Fruit fly (Drosophila melanogaster) whole organism, embryonic: Measurements from ENCODE around the gene GCS2beta.

Experiments used
- Abd-B ChIP-seq: fragments of 200-800 bp; sonication (Bioruptor generic); optimal IDR thresholded peaks from 2 replicates; lab custom pipeline; 2018; ENCODE audit warnings: missing biosample characterization, mild to moderate bottlenecking, missing genetic modification characterization, moderate library complexity
- Bgb ChIP-seq: fragments of 200-800 bp; sonication (Bioruptor generic); IDR thresholded peaks from 2 replicates; pipeline ENCODE4 v1.3.6; 2022; ENCODE audit warnings: missing biosample characterization, missing genetic modification characterization; ENCODE audit not compliant: partially characterized antibody
- CG10959 ChIP-seq: fragments of 200-800 bp; sonication (Bioruptor generic); IDR thresholded peaks from 2 replicates; pipeline ENCODE4 v1.3.6; 2022; ENCODE audit warnings: missing biosample characterization, missing genetic modification characterization
- CG11085 ChIP-seq: fragments of 200-800 bp; sonication (Bioruptor generic); IDR thresholded peaks from 2 replicates; pipeline ENCODE4 v1.3.6; 2022; ENCODE audit warnings: missing biosample characterization, missing genetic modification characterization
- CG11247 ChIP-seq: fragments of 200-800 bp; sonication (Bioruptor generic); IDR thresholded peaks from 2 replicates; pipeline ENCODE4 v1.3.6; 2022; ENCODE audit warnings: missing biosample characterization, missing genetic modification characterization
- CG14441 ChIP-seq: fragments of 200-800 bp; sonication (Bioruptor generic); IDR thresholded peaks from 2 replicates; pipeline ENCODE4 v1.3.6; 2022; ENCODE audit warnings: missing biosample characterization, missing genetic modification characterization
- CG14860 ChIP-seq: fragments of 200-800 bp; sonication (Bioruptor generic); IDR thresholded peaks from 3 replicates; pipeline ENCODE4 v1.3.6; 2022; ENCODE audit warnings: missing biosample characterization, missing genetic modification characterization; ENCODE audit not compliant: partially characterized antibody
- CG17328 ChIP-seq: fragments of 200-800 bp; sonication (Bioruptor generic); IDR thresholded peaks from 2 replicates; pipeline ENCODE4 v1.3.6; 2022; ENCODE audit warnings: missing biosample characterization, missing genetic modification characterization
- CG17612 ChIP-seq: fragments of 200-800 bp; sonication (Bioruptor generic); IDR thresholded peaks from 2 replicates; pipeline ENCODE4 v1.3.6; 2022; ENCODE audit warnings: missing biosample characterization, missing genetic modification characterization
- CG17802 ChIP-seq: fragments of 200-800 bp; sonication (Bioruptor generic); optimal IDR thresholded peaks from 2 replicates; lab custom pipeline; 2018; ENCODE audit warnings: missing biosample characterization, mild to moderate bottlenecking, missing genetic modification characterization, moderate library complexity
- CG18764 ChIP-seq: fragments of 200-800 bp; sonication (Bioruptor generic); optimal IDR thresholded peaks from 3 replicates; lab custom pipeline; 2016; ENCODE audit warnings: missing biosample characterization, missing genetic modification characterization
- CG2202 ChIP-seq: fragments of 200-800 bp; sonication (Bioruptor generic); optimal IDR thresholded peaks from 2 replicates; lab custom pipeline; 2018; ENCODE audit warnings: missing biosample characterization, mild to moderate bottlenecking, missing genetic modification characterization
- CG31365 ChIP-seq: fragments of 200-800 bp; sonication (Bioruptor generic); optimal IDR thresholded peaks from 2 replicates; lab custom pipeline; 2018; ENCODE audit warnings: missing biosample characterization, mild to moderate bottlenecking, missing genetic modification characterization
- CG34422 ChIP-seq: fragments of 200-800 bp; sonication (Bioruptor generic); IDR thresholded peaks from 3 replicates; pipeline ENCODE4 v1.3.6; 2022; ENCODE audit warnings: missing biosample characterization, missing genetic modification characterization
- CG3726 ChIP-seq: fragments of 200-800 bp; sonication (Bioruptor generic); IDR thresholded peaks from 3 replicates; pipeline ENCODE4, ENCODE4 v1.3.6; 2022; ENCODE audit warnings: missing biosample characterization, missing genetic modification characterization
- CG4707 ChIP-seq: fragments of 200-800 bp; sonication (Bioruptor generic); optimal IDR thresholded peaks from 2 replicates; lab custom pipeline; 2018; ENCODE audit warnings: missing biosample characterization, mild to moderate bottlenecking, missing genetic modification characterization, moderate library complexity
- CG6175 ChIP-seq: fragments of 200-800 bp; sonication (Bioruptor generic); IDR thresholded peaks from 3 replicates; pipeline ENCODE4 v1.3.6; 2022; ENCODE audit warnings: missing biosample characterization, missing genetic modification characterization
- CG6654 ChIP-seq: fragments of 200-800 bp; sonication (Bioruptor generic); optimal IDR thresholded peaks from 2 replicates; lab custom pipeline; 2017; ENCODE audit warnings: missing biosample characterization, mild to moderate bottlenecking, missing genetic modification characterization
- CG7357 ChIP-seq: fragments of 200-800 bp; sonication (Bioruptor generic); IDR thresholded peaks from 3 replicates; pipeline ENCODE4 v1.3.6; 2022; ENCODE audit warnings: missing biosample characterization, missing genetic modification characterization
- CG7372 ChIP-seq: fragments of 200-800 bp; sonication (Bioruptor generic); IDR thresholded peaks from 2 replicates; pipeline ENCODE4 v1.3.6; 2022; ENCODE audit warnings: missing biosample characterization, missing genetic modification characterization
- CG7987 ChIP-seq: fragments of 200-800 bp; sonication (Bioruptor generic); optimal IDR thresholded peaks from 2 replicates; lab custom pipeline; 2018; ENCODE audit warnings: missing biosample characterization, mild to moderate bottlenecking, missing genetic modification characterization, moderate library complexity
- Dip3 ChIP-seq: fragments of 200-800 bp; sonication (Bioruptor generic); optimal IDR thresholded peaks from 3 replicates; lab custom pipeline; 2016; ENCODE audit warnings: missing biosample characterization, missing genetic modification characterization
- Doc3 ChIP-seq: fragments of 200-800 bp; sonication (Bioruptor generic); IDR thresholded peaks from 3 replicates; pipeline ENCODE4 v1.3.6; 2022; ENCODE audit warnings: missing biosample characterization, missing genetic modification characterization; ENCODE audit not compliant: partially characterized antibody
- Elba2 ChIP-seq: fragments of 200-800 bp; sonication (Bioruptor generic); optimal IDR thresholded peaks from 3 replicates; lab custom pipeline; 2016; ENCODE audit warnings: missing biosample characterization, missing genetic modification characterization
- Ets65A ChIP-seq: fragments of 200-800 bp; sonication (Bioruptor generic); peaks from one replicate; lab custom pipeline; 2016; ENCODE audit warnings: missing biosample characterization, missing genetic modification characterization
- HLH4C ChIP-seq: fragments of 200-800 bp; sonication (Bioruptor generic); IDR thresholded peaks from 3 replicates; pipeline ENCODE4 v1.3.6; 2022; ENCODE audit warnings: missing biosample characterization, missing genetic modification characterization; ENCODE audit not compliant: partially characterized antibody
- HLHmδ ChIP-seq: fragments of 200-800 bp; sonication (Bioruptor generic); optimal IDR thresholded peaks from 2 replicates; lab custom pipeline; 2018; ENCODE audit warnings: missing biosample characterization, mild to moderate bottlenecking, missing genetic modification characterization, moderate library complexity
- Hr3 ChIP-seq: fragments of 200-800 bp; sonication (Bioruptor generic); optimal IDR thresholded peaks from 3 replicates; lab custom pipeline; 2016; ENCODE audit warnings: missing biosample characterization, missing genetic modification characterization
- Meics ChIP-seq: fragments of 200-800 bp; sonication (Bioruptor generic); optimal IDR thresholded peaks from 2 replicates; lab custom pipeline; 2017; ENCODE audit warnings: missing biosample characterization, mild to moderate bottlenecking, missing genetic modification characterization
- NC2α ChIP-seq: fragments of 200-800 bp; sonication (Bioruptor generic); optimal IDR thresholded peaks from 2 replicates; lab custom pipeline; 2016; ENCODE audit warnings: missing biosample characterization, missing genetic modification characterization
- Opbp ChIP-seq: fragments of 200-800 bp; sonication (Bioruptor generic); IDR thresholded peaks from 3 replicates; pipeline ENCODE4 v1.3.6; 2022; ENCODE audit warnings: missing biosample characterization, missing genetic modification characterization; ENCODE audit not compliant: partially characterized antibody
- Rfx ChIP-seq: fragments of 200-800 bp; sonication (Bioruptor generic); IDR thresholded peaks from 2 replicates; pipeline ENCODE4 v1.3.6; 2022; ENCODE audit warnings: missing biosample characterization, missing genetic modification characterization
- Spps ChIP-seq: fragments of 200-800 bp; sonication (Bioruptor generic); optimal IDR thresholded peaks from 2 replicates; lab custom pipeline; 2018; ENCODE audit warnings: missing biosample characterization, mild to moderate bottlenecking, missing genetic modification characterization
- Usf ChIP-seq: fragments of 200-800 bp; sonication (Bioruptor generic); optimal IDR thresholded peaks from 2 replicates; lab custom pipeline; 2017; ENCODE audit warnings: missing genotype, missing biosample characterization, missing genetic modification characterization
- amos ChIP-seq: fragments of 200-800 bp; sonication (Bioruptor generic); IDR thresholded peaks from 2 replicates; pipeline ENCODE4 v1.3.6; 2022; ENCODE audit warnings: missing biosample characterization, missing genetic modification characterization; ENCODE audit not compliant: partially characterized antibody
- dm ChIP-seq: fragments of 200-800 bp; sonication (Bioruptor generic); optimal IDR thresholded peaks from 3 replicates; lab custom pipeline; 2016; ENCODE audit warnings: missing biosample characterization, missing genetic modification characterization
- gce ChIP-seq: fragments of 200-800 bp; sonication (Bioruptor generic); IDR thresholded peaks from 3 replicates; pipeline ENCODE4 v1.3.6; 2022; ENCODE audit warnings: missing biosample characterization, missing genetic modification characterization
- ham ChIP-seq: fragments of 200-800 bp; sonication (Bioruptor generic); IDR thresholded peaks from 2 replicates; pipeline ENCODE4 v1.3.6; 2022; ENCODE audit warnings: missing biosample characterization, missing genetic modification characterization
- hb ChIP-seq: fragments of 200-800 bp; sonication (Bioruptor generic); IDR thresholded peaks from 3 replicates; pipeline ENCODE4 v1.3.6; 2022; ENCODE audit warnings: missing biosample characterization, missing genetic modification characterization; ENCODE audit not compliant: partially characterized antibody
- lab ChIP-seq: fragments of 200-800 bp; sonication (Bioruptor generic); optimal IDR thresholded peaks from 3 replicates; lab custom pipeline; 2017; ENCODE audit warnings: missing biosample characterization, missing genetic modification characterization, mild to moderate bottlenecking, moderate library complexity, missing genetic modification reagents
- maf-S ChIP-seq: fragments of 200-800 bp; sonication (Bioruptor generic); optimal IDR thresholded peaks from 2 replicates; lab custom pipeline; 2016; ENCODE audit warnings: missing biosample characterization, missing genetic modification characterization
- mirr ChIP-seq: fragments of 200-800 bp; sonication (Bioruptor generic); optimal IDR thresholded peaks from 3 replicates; lab custom pipeline; 2018; ENCODE audit warnings: missing biosample characterization, mild to moderate bottlenecking, missing genetic modification characterization
- odd ChIP-seq: fragments of 200-800 bp; sonication (Bioruptor generic); optimal IDR thresholded peaks from 2 replicates; lab custom pipeline; 2017; ENCODE audit warnings: missing biosample characterization, mild to moderate bottlenecking, missing genetic modification characterization
- ro ChIP-seq: fragments of 200-800 bp; sonication (Bioruptor generic); IDR thresholded peaks from 2 replicates; pipeline ENCODE4 v1.3.6; 2022; ENCODE audit warnings: missing biosample characterization, missing genetic modification characterization
- schlank ChIP-seq: fragments of 200-800 bp; sonication (Bioruptor generic); optimal IDR thresholded peaks from 2 replicates; lab custom pipeline; 2018; ENCODE audit warnings: missing biosample characterization, mild to moderate bottlenecking, missing genetic modification characterization
- scrt ChIP-seq: fragments of 200-800 bp; sonication (Bioruptor generic); optimal IDR thresholded peaks from 2 replicates; lab custom pipeline; 2018; ENCODE audit warnings: missing biosample characterization, mild to moderate bottlenecking, missing genetic modification characterization, moderate library complexity
- so ChIP-seq: fragments of 200-800 bp; sonication (Bioruptor generic); IDR thresholded peaks from 3 replicates; pipeline ENCODE4 v1.3.6; 2022; ENCODE audit warnings: missing biosample characterization, missing genetic modification characterization
- stc ChIP-seq: fragments of 200-800 bp; sonication (Bioruptor generic); IDR thresholded peaks from 2 replicates; pipeline ENCODE4 v1.3.6; 2022; ENCODE audit warnings: missing biosample characterization, missing genetic modification characterization
- stwl ChIP-seq: fragments of 200-800 bp; sonication (Bioruptor generic); optimal IDR thresholded peaks from 3 replicates; lab custom pipeline; 2018; ENCODE audit warnings: missing biosample characterization, mild to moderate bottlenecking, missing genetic modification characterization, moderate library complexity

The GCS2beta gene

dm6 chr2L:17449608-17450504 lies 34.3 kb downstream of the GCS2beta start, which contains the start of gene dl (continued):
- TF ChIP-seq Spps (no peak), gce (GFP tag; lab: Robert Waterston, UW) (no peak), Hr3 (GFP tag; lab: Kevin White, UChicago) (no peak), CG7357 (GFP tag; lab: Robert Waterston, UW) (no peak), CG7372 (GFP tag; lab: Robert Waterston, UW) (no peak), Usf (GFP tag; lab: Kevin White, UChicago) (no peak), amos (GFP tag; lab: Robert Waterston, UW) (no peak; the same call in 1 of the 2 replicates), Ets65A (no peak), scrt (no peak), lab (GFP tag; lab: Kevin White, UChicago) (peak; percentile 40), CG2202 (tag; lab: Kevin White, UChicago) (no peak), stc (GFP tag; lab: Robert Waterston, UW) (no peak), CG18764 (GFP tag; lab: Kevin White, UChicago) (no peak), stwl (peak; percentile 24), odd (GFP tag; lab: Kevin White, UChicago) (no peak), HLH4C (peak; percentile 39; the same call in 1 of the 3 replicates), Doc3 (no peak), hb (GFP tag; lab: Robert Waterston, UW) (no peak), CG6175 (GFP tag; lab: Robert Waterston, UW) (0 out of 3 replicates have a peak, but pooled peaks have one; percentile 53), NC2α (no peak), CG11085 (GFP tag; lab: Robert Waterston, UW) (peak; percentile 31; the same call in 1 of the 2 replicates), CG17802 (no peak), CG31365 (no peak), CG11247 (GFP tag; lab: Robert Waterston, UW) (no peak), schlank (tag; lab: Kevin White, UChicago) (peak; percentile 12), Bgb (GFP tag; lab: Robert Waterston, UW) (peak; percentile 36; the same call in 1 of the 2 replicates), Dip3 (no peak), Opbp (GFP tag; lab: Robert Waterston, UW) (no peak), Rfx (GFP tag; lab: Robert Waterston, UW) (peak; percentile 27; the same call in 1 of the 2 replicates), Elba2 (GFP tag; lab: Kevin White, UChicago) (no peak), ham (GFP tag; lab: Robert Waterston, UW) (no peak), CG3726 (GFP tag; lab: Robert Waterston, UW) (no peak), CG7987 (GFP tag; lab: Kevin White, UChicago) (no peak), CG10959 (GFP tag; lab: Robert Waterston, UW) (no peak), maf-S (no peak), CG14441 (no peak), CG6654 (no peak), Abd-B (GFP tag; lab: Kevin White, UChicago) (no peak), CG17328 (GFP tag; lab: Robert Waterston, UW) (no peak), ro (GFP tag; lab: Robert Waterston, UW) (no peak), CG4707 (GFP tag; lab: Kevin White, UChicago) (no peak), Meics (GFP tag; lab: Kevin White, UChicago) (peak; percentile 6), mirr (GFP tag; lab: Kevin White, UChicago) (peak; percentile 21), dm (no peak), so (GFP tag; lab: Robert Waterston, UW) (no peak; the same call in 2 of the 3 replicates), CG17612 (no peak), HLHmδ (GFP tag; lab: Kevin White, UChicago) (no peak), CG34422 (peak; percentile 18; the same call in 1 of the 3 replicates), CG14860 (GFP tag; lab: Robert Waterston, UW) (no peak)
